Worm (Caenorhabditis elegans) whole organism, L2 larva: ENCODE results near the gene cutl-15.

Source experiments
- C34F6.9 ChIP-seq: fragments of 150-350 bp; optimal IDR thresholded peaks from 2 replicates; lab custom pipeline; 2014; ENCODE audit warnings: missing biosample characterization, missing genetic modification characterization
- Y55F3AM.14 ChIP-seq: fragments of 200-800 bp; sonication (Bioruptor generic); optimal IDR thresholded peaks from 2 replicates; lab custom pipeline; 2018; ENCODE audit warnings: mild to moderate bottlenecking, missing genetic modification characterization, missing compliant biosample characterization
- aly-2 ChIP-seq: fragments of 150-350 bp; optimal IDR thresholded peaks from 2 replicates; lab custom pipeline; 2014; ENCODE audit warnings: missing biosample characterization, missing genetic modification characterization
- ama-1 ChIP-seq: fragments of 150-350 bp; optimal IDR thresholded peaks from 2 replicates; lab custom pipeline; 2018; ENCODE audit warnings: inconsistent platforms
- ceh-82 ChIP-seq: fragments of 150-350 bp; optimal IDR thresholded peaks from 2 replicates; lab custom pipeline; 2014; ENCODE audit warnings: missing biosample characterization, missing genetic modification characterization
- crh-2 ChIP-seq: sonication (generic microtip); optimal IDR thresholded peaks from 2 replicates; lab custom pipeline; 2017; ENCODE audit warnings: missing biosample characterization, missing genetic modification characterization
- dmd-4 ChIP-seq: sonication (generic microtip); optimal IDR thresholded peaks from 2 replicates; lab custom pipeline; 2017; ENCODE audit warnings: missing biosample characterization, missing genetic modification characterization
- egl-27 ChIP-seq: sonication (generic microtip); optimal IDR thresholded peaks from 3 replicates; lab custom pipeline; 2017; ENCODE audit warnings: missing biosample characterization, missing genetic modification reagents, missing genetic modification characterization
- fos-1 ChIP-seq: fragments of 150-350 bp; optimal IDR thresholded peaks from 2 replicates; lab custom pipeline; 2014; ENCODE audit warnings: missing biosample characterization, missing genetic modification characterization
- gmeb-1 ChIP-seq: fragments of 150-350 bp; optimal IDR thresholded peaks from 2 replicates; lab custom pipeline; 2014; ENCODE audit warnings: missing biosample characterization, missing genetic modification characterization
- lin-13 ChIP-seq: fragments of 150-350 bp; optimal IDR thresholded peaks from 2 replicates; lab custom pipeline; 2014; ENCODE audit warnings: missing biosample characterization, missing genetic modification reagents, missing genetic modification characterization
- lin-39 ChIP-seq: fragments of 150-350 bp; optimal IDR thresholded peaks from 2 replicates; lab custom pipeline; 2014; ENCODE audit warnings: missing biosample characterization, missing genetic modification reagents, missing genetic modification characterization
- lsy-2 ChIP-seq, 2 experiments: fragments of 150-350 bp in 1 of 2; sonication (generic microtip) in 1 of 2; optimal IDR thresholded peaks; 2 replicates each; lab custom pipeline; 2014 to 2017; ENCODE audit warnings: missing biosample characterization in 2 of 2, missing genetic modification characterization in 2 of 2
- mab-5 ChIP-seq: fragments of 150-350 bp; optimal IDR thresholded peaks from 2 replicates; lab custom pipeline; 2014; ENCODE audit warnings: missing biosample characterization, missing genetic modification characterization
- mbf-1 ChIP-seq: sonication (generic microtip); optimal IDR thresholded peaks from 2 replicates; lab custom pipeline; 2017; ENCODE audit warnings: missing biosample characterization, missing genetic modification characterization
- mdl-1 ChIP-seq, 2 experiments: fragments of 150-350 bp in 1 of 2; sonication (generic microtip) in 1 of 2; optimal IDR thresholded peaks; 2 replicates each; lab custom pipeline; 2017; ENCODE audit warnings: missing biosample characterization in 2 of 2, missing genetic modification characterization in 2 of 2
- nhr-11 ChIP-seq: fragments of 150-350 bp; optimal IDR thresholded peaks from 2 replicates; lab custom pipeline; 2014; ENCODE audit warnings: missing biosample characterization, missing genetic modification characterization
- nhr-12 ChIP-seq: fragments of 150-350 bp; optimal IDR thresholded peaks from 2 replicates; lab custom pipeline; 2014; ENCODE audit warnings: missing biosample characterization, missing genetic modification characterization
- nhr-21 ChIP-seq: fragments of 150-350 bp; optimal IDR thresholded peaks from 2 replicates; lab custom pipeline; 2014; ENCODE audit warnings: missing biosample characterization, missing genetic modification characterization
- nhr-23 ChIP-seq: fragments of 150-350 bp; optimal IDR thresholded peaks from 2 replicates; lab custom pipeline; 2014; ENCODE audit warnings: missing biosample characterization, missing genetic modification reagents, missing genetic modification characterization
- nhr-6 ChIP-seq: fragments of 150-350 bp; optimal IDR thresholded peaks from 2 replicates; lab custom pipeline; 2014; ENCODE audit warnings: missing biosample characterization, missing genetic modification characterization
- nhr-77 ChIP-seq: fragments of 150-350 bp; optimal IDR thresholded peaks from 2 replicates; lab custom pipeline; 2014; ENCODE audit warnings: missing biosample characterization, missing genetic modification characterization
- peb-1 ChIP-seq: fragments of 150-350 bp; optimal IDR thresholded peaks from 2 replicates; lab custom pipeline; 2014; ENCODE audit warnings: missing biosample characterization, missing genetic modification characterization
- sem-4 ChIP-seq: fragments of 150-350 bp; optimal IDR thresholded peaks from 2 replicates; lab custom pipeline; 2014; ENCODE audit warnings: missing biosample characterization, missing genetic modification reagents, missing genetic modification characterization
- skn-1 ChIP-seq: sonication (generic microtip); optimal IDR thresholded peaks from 2 replicates; lab custom pipeline; 2017; ENCODE audit warnings: missing biosample characterization, missing genetic modification characterization
- sma-3 ChIP-seq: sonication (generic microtip); optimal IDR thresholded peaks from 2 replicates; lab custom pipeline; 2016; ENCODE audit warnings: missing genetic modification reagents, missing genetic modification characterization, missing compliant biosample characterization
- sma-9 ChIP-seq, 2 experiments: fragments of 150-350 bp in 1 of 2; sonication (generic microtip) in 1 of 2; optimal IDR thresholded peaks; 2 replicates each; lab custom pipeline; 2014 to 2016; ENCODE audit warnings: missing genetic modification characterization in 2 of 2, mild to moderate bottlenecking in 1 of 2, missing biosample characterization in 1 of 2, missing compliant biosample characterization in 1 of 2, missing genetic modification reagents in 1 of 2, moderate library complexity in 1 of 2
- snpc-4 ChIP-seq: fragments of 150-350 bp; optimal IDR thresholded peaks from 2 replicates; lab custom pipeline; 2014; ENCODE audit warnings: missing biosample characterization, missing genetic modification characterization
- unc-39 ChIP-seq: fragments of 150-350 bp; optimal IDR thresholded peaks from 2 replicates; lab custom pipeline; 2014; ENCODE audit warnings: missing biosample characterization, missing genetic modification characterization
- unc-55 ChIP-seq: fragments of 150-350 bp; sonication (generic microtip); optimal IDR thresholded peaks from 3 replicates; lab custom pipeline; 2014; ENCODE audit warnings: missing biosample characterization, missing genetic modification reagents, missing genetic modification characterization
- unc-62 ChIP-seq: fragments of 150-350 bp; optimal IDR thresholded peaks from 2 replicates; lab custom pipeline; 2014; ENCODE audit warnings: missing biosample characterization, missing genetic modification reagents, missing genetic modification characterization
- zag-1 ChIP-seq: fragments of 150-350 bp; optimal IDR thresholded peaks from 2 replicates; lab custom pipeline; 2014; ENCODE audit warnings: missing biosample characterization, missing genetic modification characterization
- ztf-11 ChIP-seq: sonication (generic microtip); optimal IDR thresholded peaks from 2 replicates; lab custom pipeline; 2017; ENCODE audit warnings: missing biosample characterization, missing genetic modification characterization
- ztf-4 ChIP-seq: fragments of 150-350 bp; optimal IDR thresholded peaks from 2 replicates; lab custom pipeline; 2014; ENCODE audit warnings: missing biosample characterization, missing genetic modification characterization

cutl-15 gene

DNA sequence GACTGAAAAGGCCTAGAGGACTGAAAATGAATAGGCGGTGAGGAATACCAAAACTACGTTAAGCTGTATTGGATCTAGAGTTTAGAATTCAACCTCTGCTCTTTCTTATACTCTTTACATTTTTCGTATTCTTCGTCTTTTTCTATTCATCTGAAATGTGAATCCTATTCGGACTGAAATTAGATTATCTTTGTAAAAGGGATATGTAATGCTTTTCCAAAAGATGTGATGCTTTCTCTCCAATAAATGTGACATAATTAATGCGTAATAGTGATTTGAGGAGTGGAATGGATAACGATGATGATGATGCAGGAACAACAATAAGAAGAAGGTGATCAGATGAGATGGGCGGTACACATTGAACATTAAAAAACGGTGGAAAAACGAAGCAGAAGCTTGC, 1.2 kb upstream of the cutl-15 start:
- TF ChIP-seq snpc-4 (tag; lab: Kevin White, UChicago): no peak
- TF ChIP-seq unc-55 (GFP tag; lab: Kevin White, UChicago): no peak
- TF ChIP-seq ceh-82 (tag; lab: Kevin White, UChicago): no peak
- TF ChIP-seq nhr-77: no peak
- TF ChIP-seq fos-1 (tag; lab: Kevin White, UChicago): no peak
- no peak for TF ChIP-seq unc-39 (tag; lab: Kevin White, UChicago)
- TF ChIP-seq sma-9 (GFP tag; optimal IDR thresholded peaks at IDR 0.05; lab: Kevin White, UChicago): no peak
- no peak for TF ChIP-seq sma-9 (tag; optimal IDR thresholded peaks at IDR 0.05; lab: Kevin White, UChicago)
- no peak for TF ChIP-seq mab-5 (tag; lab: Kevin White, UChicago)
- no peak for TF ChIP-seq crh-2 (tag; lab: Kevin White, UChicago)
- TF ChIP-seq lin-39 (tag; lab: Kevin White, UChicago): no peak
- TF ChIP-seq nhr-6 (tag; lab: Kevin White, UChicago): no peak
- TF ChIP-seq ama-1 (lab: Kevin White, UChicago): no peak
- TF ChIP-seq lsy-2 (tag; optimal IDR thresholded peaks at IDR 0.05; lab: Kevin White, UChicago): no peak
- TF ChIP-seq dmd-4: no peak
- no peak for TF ChIP-seq nhr-12 (tag; lab: Kevin White, UChicago)
- TF ChIP-seq skn-1: no peak
- no peak for TF ChIP-seq peb-1 (tag; lab: Kevin White, UChicago)
- TF ChIP-seq, all 48 proteins: peak for 0

ce11 chrII:8945167-8945566, 2.3 kb downstream of the cutl-15 start:
- TF ChIP-seq lin-13 (GFP tag; lab: Kevin White, UChicago) (no peak), unc-62 (GFP tag; lab: Kevin White, UChicago) (no peak), mbf-1 (tag; lab: Kevin White, UChicago) (no peak), unc-55 (GFP tag; lab: Kevin White, UChicago) (no peak), crh-2 (tag; lab: Kevin White, UChicago) (no peak), fos-1 (tag; lab: Kevin White, UChicago) (no peak), mab-5 (tag; lab: Kevin White, UChicago) (no peak), nhr-11 (tag; lab: Kevin White, UChicago) (no peak), mdl-1 (tag; optimal IDR thresholded peaks at IDR 0.05; lab: Kevin White, UChicago) (no peak), sem-4 (tag; lab: Kevin White, UChicago) (no peak), egl-27 (tag; lab: Kevin White, UChicago) (no peak), ztf-11 (no peak), ztf-4 (tag; lab: Kevin White, UChicago) (no peak), Y55F3AM.14 (no peak), peb-1 (tag; lab: Kevin White, UChicago) (no peak), gmeb-1 (tag; lab: Kevin White, UChicago) (no peak), sma-3 (GFP tag; lab: Kevin White, UChicago) (no peak), nhr-23 (tag; lab: Kevin White, UChicago) (no peak), lsy-2 (tag; optimal IDR thresholded peaks at IDR 0.05; lab: Kevin White, UChicago) (no peak), aly-2 (tag; lab: Kevin White, UChicago) (no peak)
- TF ChIP-seq, all 48 proteins: peak for 0

DNA sequence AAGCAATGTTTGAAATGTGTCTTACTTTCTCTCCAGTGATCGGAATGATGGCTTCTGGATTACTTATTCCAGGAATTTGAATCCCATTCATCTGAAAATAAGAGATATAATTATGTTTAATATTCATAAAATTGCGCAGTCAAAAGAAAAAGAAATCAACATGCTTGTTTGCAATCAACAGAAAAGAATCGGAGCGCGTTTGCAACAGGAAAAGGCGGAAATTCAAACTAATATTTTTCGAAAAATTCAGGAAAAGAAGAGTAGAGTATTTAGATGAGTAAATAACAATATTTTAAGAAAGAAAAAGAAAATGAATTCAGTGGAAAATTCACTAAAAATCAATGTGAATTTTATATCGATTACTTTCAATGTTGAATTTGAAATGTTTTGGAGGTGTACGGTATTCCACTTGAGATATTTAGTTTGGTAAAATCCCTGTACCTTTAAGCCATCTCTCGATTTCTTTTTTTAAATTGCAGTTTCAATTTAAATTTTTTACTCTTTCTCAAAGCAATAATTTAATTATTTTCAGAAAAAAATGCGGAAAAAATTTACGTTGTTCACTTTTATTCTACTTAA, 7.0 kb downstream of the cutl-15 start, which contains the start of the genes set-17 and T21B10.4:
Gene set-17, minus strand, starts transcription at position 127 of the 579 bp plus-strand sequence.
Gene T21B10.4, plus strand, starts transcription at position 533 of the 579 bp plus-strand sequence.
- TF ChIP-seq mbf-1 (tag; lab: Kevin White, UChicago) (no peak), crh-2 (tag; lab: Kevin White, UChicago) (peak; percentile 2), zag-1 (no peak), lsy-2 (tag; optimal IDR thresholded peaks at IDR 0.05; lab: Kevin White, UChicago) (peak in 1 of 2 experiments; percentile 62), nhr-21 (tag; lab: Kevin White, UChicago) (no peak), gmeb-1 (tag; lab: Kevin White, UChicago) (peak; percentile 70), C34F6.9 (peak; percentile 51), peb-1 (tag; lab: Kevin White, UChicago) (no peak), ztf-4 (tag; lab: Kevin White, UChicago) (no peak), unc-55 (GFP tag; lab: Kevin White, UChicago) (peak; percentile 54)
- TF ChIP-seq, all 48 proteins: peak for 5
